Fruit fly (Drosophila melanogaster): ENCODE measurements around the gene Elp1.

Elp1 gene

dm6 chr3R:11671784-11672183 is 21.0 kb downstream of the Elp1 start:
- no peak for TF ChIP-seq CG12605 (GFP tag; IDR thresholded peaks at IDR 0.05)
- no peak for TF ChIP-seq Pif1A (GFP tag; optimal IDR thresholded peaks at IDR 0.05)
- no peak for TF ChIP-seq CG10348 (GFP tag; IDR thresholded peaks at IDR 0.05)
- no peak for TF ChIP-seq Pif1B (GFP tag; optimal IDR thresholded peaks at IDR 0.05)
- no peak for TF ChIP-seq CG34367 (tag; optimal IDR thresholded peaks at IDR 0.05)
- TF ChIP-seq CG8159 (tag; optimal IDR thresholded peaks at IDR 0.05) = peak; percentile 50
- no peak for TF ChIP-seq D1 (tag; optimal IDR thresholded peaks at IDR 0.05)
- no peak for TF ChIP-seq gl (tag; optimal IDR thresholded peaks at IDR 0.05)
- no peak for TF ChIP-seq EcR (GFP tag; optimal IDR thresholded peaks at IDR 0.05)
- no peak for TF ChIP-seq Snoo (tag; optimal IDR thresholded peaks at IDR 0.05)
- TF ChIP-seq CG13204 (GFP tag; optimal IDR thresholded peaks at IDR 0.05) = no peak
- TF ChIP-seq CG9948 (tag; optimal IDR thresholded peaks at IDR 0.05) = peak; percentile 18
- no peak for TF ChIP-seq rn (GFP tag; IDR thresholded peaks at IDR 0.05)
- peak; percentile 24 for TF ChIP-seq CG15710 (tag; optimal IDR thresholded peaks at IDR 0.05)
- no peak for TF ChIP-seq Ets98B (GFP tag; IDR thresholded peaks at IDR 0.05)
- peak; percentile 22 for TF ChIP-seq CG8301 (tag; optimal IDR thresholded peaks at IDR 0.05)
- no peak for TF ChIP-seq fd96Ca (GFP tag; IDR thresholded peaks at IDR 0.05)
- TF ChIP-seq CG14655 (GFP tag; optimal IDR thresholded peaks at IDR 0.05) = no peak
- 0 out of 3 replicates have a peak, but pooled peaks have one; percentile 29 for TF ChIP-seq CG4496 (GFP tag; IDR thresholded peaks at IDR 0.05)
- TF ChIP-seq CG17806 (tag; optimal IDR thresholded peaks at IDR 0.05) = peak; percentile 29
- no peak for TF ChIP-seq CG32121 (GFP tag; IDR thresholded peaks at IDR 0.05)

- TF ChIP-seq CG12605 (GFP tag; IDR thresholded peaks at IDR 0.05) (no peak), D1 (tag; optimal IDR thresholded peaks at IDR 0.05) (no peak), CG34367 (tag; optimal IDR thresholded peaks at IDR 0.05) (no peak), CG32121 (GFP tag; IDR thresholded peaks at IDR 0.05) (peak; percentile 31; the same call in 1 of the 2 replicates), CG17806 (tag; optimal IDR thresholded peaks at IDR 0.05) (peak; percentile 13), fd96Ca (GFP tag; IDR thresholded peaks at IDR 0.05) (no peak), CG13204 (GFP tag; optimal IDR thresholded peaks at IDR 0.05) (no peak), CG8301 (tag; optimal IDR thresholded peaks at IDR 0.05) (no peak), EcR (GFP tag; optimal IDR thresholded peaks at IDR 0.05) (no peak), gl (tag; optimal IDR thresholded peaks at IDR 0.05) (no peak), Ets98B (GFP tag; IDR thresholded peaks at IDR 0.05) (no peak), CG14655 (GFP tag; optimal IDR thresholded peaks at IDR 0.05) (no peak), CG15710 (tag; optimal IDR thresholded peaks at IDR 0.05) (peak; percentile 25), Snoo (tag; optimal IDR thresholded peaks at IDR 0.05) (no peak), CG10348 (GFP tag; IDR thresholded peaks at IDR 0.05) (no peak), CG4496 (GFP tag; IDR thresholded peaks at IDR 0.05) (no peak), CG9948 (tag; optimal IDR thresholded peaks at IDR 0.05) (peak; percentile 2), Pif1B (GFP tag; optimal IDR thresholded peaks at IDR 0.05) (no peak), Pif1A (GFP tag; optimal IDR thresholded peaks at IDR 0.05) (no peak), CG8159 (tag; optimal IDR thresholded peaks at IDR 0.05) (peak; percentile 25), rn (GFP tag; IDR thresholded peaks at IDR 0.05) (no peak)
Observed at dm6 chr3R:11673955-11674663, 23.3 kb downstream of the Elp1 start, which contains the start of gene CG14715. CG14715 (plus strand) TSS chr3R:11674221.

dm6 chr3R:11678016-11678415 is 27.2 kb downstream of the Elp1 start, which contains the start of gene CG18476:
CG18476 (minus strand) TSS chr3R:11678116.
- TF ChIP-seq fd96Ca (GFP tag; IDR thresholded peaks at IDR 0.05) = no peak
- TF ChIP-seq CG9948 (tag; optimal IDR thresholded peaks at IDR 0.05) = peak; percentile 92
- TF ChIP-seq CG15710 (tag; optimal IDR thresholded peaks at IDR 0.05) = peak; percentile 95
- TF ChIP-seq Ets98B (GFP tag; IDR thresholded peaks at IDR 0.05) = peak; percentile 95
- TF ChIP-seq CG32121 (GFP tag; IDR thresholded peaks at IDR 0.05) = peak; percentile 96
- no peak for TF ChIP-seq Pif1B (GFP tag; optimal IDR thresholded peaks at IDR 0.05)
- TF ChIP-seq D1 (tag; optimal IDR thresholded peaks at IDR 0.05) = no peak
- TF ChIP-seq CG12605 (GFP tag; IDR thresholded peaks at IDR 0.05) = peak; percentile 95
- TF ChIP-seq CG17806 (tag; optimal IDR thresholded peaks at IDR 0.05) = peak; percentile 96
- TF ChIP-seq Snoo (tag; optimal IDR thresholded peaks at IDR 0.05) = peak; percentile 91
- peak; percentile 91 for TF ChIP-seq CG34367 (tag; optimal IDR thresholded peaks at IDR 0.05)
- no peak for TF ChIP-seq Pif1A (GFP tag; optimal IDR thresholded peaks at IDR 0.05)
- peak; percentile 92 for TF ChIP-seq CG8301 (tag; optimal IDR thresholded peaks at IDR 0.05)
- TF ChIP-seq CG10348 (GFP tag; IDR thresholded peaks at IDR 0.05) = peak; percentile 74; the same call in 1 of the 2 replicates
- no peak for TF ChIP-seq EcR (GFP tag; optimal IDR thresholded peaks at IDR 0.05)
- peak; percentile 97 for TF ChIP-seq CG4496 (GFP tag; IDR thresholded peaks at IDR 0.05)
- TF ChIP-seq CG14655 (GFP tag; optimal IDR thresholded peaks at IDR 0.05) = peak; percentile 92
- no peak for TF ChIP-seq CG13204 (GFP tag; optimal IDR thresholded peaks at IDR 0.05)
- TF ChIP-seq rn (GFP tag; IDR thresholded peaks at IDR 0.05) = peak; percentile 84
- peak; percentile 83 for TF ChIP-seq gl (tag; optimal IDR thresholded peaks at IDR 0.05)
- peak; percentile 95 for TF ChIP-seq CG8159 (tag; optimal IDR thresholded peaks at IDR 0.05)

- TF ChIP-seq Pif1B (GFP tag; optimal IDR thresholded peaks at IDR 0.05) (no peak), CG12605 (GFP tag; IDR thresholded peaks at IDR 0.05) (no peak), Snoo (tag; optimal IDR thresholded peaks at IDR 0.05) (no peak), CG4496 (GFP tag; IDR thresholded peaks at IDR 0.05) (no peak), CG14655 (GFP tag; optimal IDR thresholded peaks at IDR 0.05) (no peak), EcR (GFP tag; optimal IDR thresholded peaks at IDR 0.05) (peak; percentile 9), gl (tag; optimal IDR thresholded peaks at IDR 0.05) (no peak)
Observed at dm6 chr3R:11679513-11679912, 28.7 kb downstream of the Elp1 start, which contains the start of the genes Taf12 and Ho. Taf12 (minus strand) TSS chr3R:11679690. Ho (plus strand) TSS chr3R:11679743.

dm6 chr3R:11683675-11684074 is 32.9 kb downstream of the Elp1 start:
- TF ChIP-seq CG10348 (GFP tag; IDR thresholded peaks at IDR 0.05) (no peak), Snoo (tag; optimal IDR thresholded peaks at IDR 0.05) (no peak), CG12605 (GFP tag; IDR thresholded peaks at IDR 0.05) (no peak), CG9948 (tag; optimal IDR thresholded peaks at IDR 0.05) (no peak), CG17806 (tag; optimal IDR thresholded peaks at IDR 0.05) (no peak), CG34367 (tag; optimal IDR thresholded peaks at IDR 0.05) (no peak), CG15710 (tag; optimal IDR thresholded peaks at IDR 0.05) (no peak), CG4496 (GFP tag; IDR thresholded peaks at IDR 0.05) (no peak), CG13204 (GFP tag; optimal IDR thresholded peaks at IDR 0.05) (no peak), CG32121 (GFP tag; IDR thresholded peaks at IDR 0.05) (no peak)

Measured in whole organism, pupa.